Fruit fly (Drosophila melanogaster) whole organism, prepupa: ENCODE results near the gene sosie.
A peak's percentile ranks its signal among the peaks of the same experiment; 100 is the strongest.

Experiments used
- Blimp-1 ChIP-seq: fragments of 200-800 bp; sonication (Bioruptor generic); optimal IDR thresholded peaks from 3 replicates; lab custom pipeline; 2017; ENCODE audit warnings: missing biosample characterization, missing genetic modification characterization, mild to moderate bottlenecking, moderate library complexity, missing genetic modification reagents
- CG10631 ChIP-seq: fragments of 200-800 bp; sonication (Bioruptor generic); optimal IDR thresholded peaks from 2 replicates; lab custom pipeline; 2016; ENCODE audit warnings: missing biosample characterization, missing genetic modification characterization
- CG11762 ChIP-seq: fragments of 200-800 bp; sonication (Bioruptor generic); optimal IDR thresholded peaks from 3 replicates; lab custom pipeline; 2016; ENCODE audit warnings: missing biosample characterization, missing genetic modification characterization; ENCODE audit not compliant: insufficient read depth
- CG11902 ChIP-seq: fragments of 200-800 bp; sonication (Bioruptor generic); optimal IDR thresholded peaks from 3 replicates; lab custom pipeline; 2016; ENCODE audit warnings: missing biosample characterization, missing genetic modification characterization
- CG1621 ChIP-seq: fragments of 200-800 bp; sonication (Bioruptor generic); optimal IDR thresholded peaks from 3 replicates; lab custom pipeline; 2018; ENCODE audit warnings: missing biosample characterization, mild to moderate bottlenecking, missing genetic modification characterization
- CG31627 ChIP-seq: fragments of 200-800 bp; sonication (Bioruptor generic); optimal IDR thresholded peaks from 3 replicates; lab custom pipeline; 2016; ENCODE audit warnings: missing biosample characterization, missing genetic modification characterization
- CG32006 ChIP-seq: fragments of 200-800 bp; sonication (Bioruptor generic); optimal IDR thresholded peaks from 3 replicates; lab custom pipeline; 2017; ENCODE audit warnings: missing biosample characterization, mild to moderate bottlenecking, missing genetic modification characterization
- CG3919 ChIP-seq: fragments of 200-800 bp; sonication (Bioruptor generic); optimal IDR thresholded peaks from 3 replicates; lab custom pipeline; 2016; ENCODE audit warnings: missing biosample characterization, missing genetic modification characterization
- CG4318 ChIP-seq: fragments of 200-800 bp; sonication (Bioruptor generic); optimal IDR thresholded peaks from 3 replicates; lab custom pipeline; 2017; ENCODE audit warnings: missing biosample characterization, mild to moderate bottlenecking, missing genetic modification characterization
- CG6792 ChIP-seq: fragments of 200-800 bp; sonication (Bioruptor generic); optimal IDR thresholded peaks from 3 replicates; lab custom pipeline; 2016; ENCODE audit warnings: missing biosample characterization, missing genetic modification characterization
- CG6808 ChIP-seq: fragments of 200-800 bp; sonication (Bioruptor generic); optimal IDR thresholded peaks from 3 replicates; lab custom pipeline; 2017; ENCODE audit warnings: missing biosample characterization, missing genetic modification characterization, mild to moderate bottlenecking, moderate library complexity, missing genetic modification reagents
- CG6854 ChIP-seq: fragments of 200-800 bp; sonication (Bioruptor generic); optimal IDR thresholded peaks from 2 replicates; lab custom pipeline; 2017; ENCODE audit warnings: missing biosample characterization, mild to moderate bottlenecking, missing genetic modification characterization
- CG8119 ChIP-seq: fragments of 200-800 bp; sonication (Bioruptor generic); IDR thresholded peaks from 3 replicates; pipeline ENCODE4 v1.3.6; 2022; ENCODE audit warnings: missing biosample characterization, missing genetic modification characterization
- CG8319 ChIP-seq: fragments of 200-800 bp; sonication (Bioruptor generic); optimal IDR thresholded peaks from 3 replicates; lab custom pipeline; 2016; ENCODE audit warnings: missing biosample characterization, missing genetic modification characterization
- CG8632 ChIP-seq: fragments of 200-800 bp; sonication (Bioruptor generic); optimal IDR thresholded peaks from 3 replicates; lab custom pipeline; 2016; ENCODE audit warnings: missing biosample characterization, missing genetic modification characterization
- CG9139 ChIP-seq: fragments of 200-800 bp; sonication (Bioruptor generic); optimal IDR thresholded peaks from 3 replicates; lab custom pipeline; 2017; ENCODE audit warnings: missing biosample characterization, mild to moderate bottlenecking, missing genetic modification characterization
- Eip75B ChIP-seq: fragments of 200-800 bp; sonication (Bioruptor generic); optimal IDR thresholded peaks from 3 replicates; lab custom pipeline; 2016; ENCODE audit warnings: missing biosample characterization, missing genetic modification characterization
- Eip78C ChIP-seq: fragments of 200-800 bp; sonication (Bioruptor generic); peaks from one replicate; lab custom pipeline; 2016; ENCODE audit warnings: missing biosample characterization, missing genetic modification characterization
- Ets21C ChIP-seq: fragments of 200-800 bp; sonication (Bioruptor generic); optimal IDR thresholded peaks from 3 replicates; lab custom pipeline; 2016; ENCODE audit warnings: missing biosample characterization, missing genetic modification characterization
- Gug ChIP-seq: fragments of 200-800 bp; sonication (Bioruptor generic); IDR thresholded peaks from 2 replicates; pipeline ENCODE4 v1.3.6; 2022; ENCODE audit warnings: missing biosample characterization, missing genetic modification characterization
- Hr39 ChIP-seq: fragments of 200-800 bp; sonication (Bioruptor generic); optimal IDR thresholded peaks from 2 replicates; lab custom pipeline; 2016; ENCODE audit warnings: missing biosample characterization, missing genetic modification characterization
- Hr4 ChIP-seq: fragments of 200-800 bp; sonication (Bioruptor generic); optimal IDR thresholded peaks from 3 replicates; lab custom pipeline; 2016; ENCODE audit warnings: missing biosample characterization, missing genetic modification characterization
- Lpt ChIP-seq: fragments of 200-800 bp; sonication (Bioruptor generic); optimal IDR thresholded peaks from 3 replicates; lab custom pipeline; 2016; ENCODE audit warnings: missing biosample characterization, missing genetic modification characterization
- Met ChIP-seq: fragments of 200-800 bp; sonication (Bioruptor generic); optimal IDR thresholded peaks from 3 replicates; lab custom pipeline; 2016; ENCODE audit warnings: missing biosample characterization, missing genetic modification characterization
- OdsH ChIP-seq: fragments of 200-800 bp; sonication (Bioruptor generic); optimal IDR thresholded peaks from 3 replicates; lab custom pipeline; 2016; ENCODE audit warnings: missing biosample characterization, missing genetic modification characterization
- Smox ChIP-seq: fragments of 200-800 bp; sonication (Bioruptor generic); optimal IDR thresholded peaks from 3 replicates; lab custom pipeline; 2016; ENCODE audit warnings: missing biosample characterization, missing genetic modification characterization
- Sox102F ChIP-seq: fragments of 200-800 bp; sonication (Bioruptor generic); optimal IDR thresholded peaks from 2 replicates; lab custom pipeline; 2016; ENCODE audit warnings: missing biosample characterization, mild to moderate bottlenecking, missing genetic modification characterization
- Sox15 ChIP-seq: fragments of 200-800 bp; sonication (Bioruptor generic); optimal IDR thresholded peaks from 3 replicates; lab custom pipeline; 2016; ENCODE audit warnings: missing biosample characterization, missing genetic modification characterization
- achi ChIP-seq: fragments of 200-800 bp; sonication (Bioruptor generic); optimal IDR thresholded peaks from 3 replicates; lab custom pipeline; 2016; ENCODE audit warnings: missing biosample characterization, missing genetic modification characterization
- acj6 ChIP-seq: fragments of 200-800 bp; sonication (Bioruptor generic); optimal IDR thresholded peaks from 3 replicates; lab custom pipeline; 2016; ENCODE audit warnings: missing biosample characterization, missing genetic modification characterization
- cyc ChIP-seq: fragments of 200-800 bp; sonication (Bioruptor generic); optimal IDR thresholded peaks from 3 replicates; lab custom pipeline; 2016; ENCODE audit warnings: missing biosample characterization, missing genetic modification characterization
- eg ChIP-seq: fragments of 200-800 bp; sonication (Bioruptor generic); IDR thresholded peaks from 3 replicates; pipeline ENCODE4 v1.3.6; 2022; ENCODE audit warnings: missing biosample characterization, missing genetic modification characterization
- fd59A ChIP-seq: fragments of 200-800 bp; sonication (Bioruptor generic); optimal IDR thresholded peaks from 2 replicates; lab custom pipeline; 2017; ENCODE audit warnings: missing biosample characterization, mild to moderate bottlenecking, missing genetic modification characterization, missing genetic modification reagents
- lz ChIP-seq: fragments of 200-800 bp; sonication (Bioruptor generic); optimal IDR thresholded peaks from 3 replicates; lab custom pipeline; 2016; ENCODE audit warnings: missing biosample characterization, missing genetic modification characterization
- pdm3 ChIP-seq: fragments of 200-800 bp; sonication (Bioruptor generic); optimal IDR thresholded peaks from 3 replicates; lab custom pipeline; 2016; ENCODE audit warnings: missing biosample characterization, missing genetic modification characterization
- salr ChIP-seq, 2 experiments: fragments of 200-800 bp; sonication (Bioruptor generic); optimal IDR thresholded peaks; 3 replicates each; lab custom pipeline; 2016 to 2018; ENCODE audit warnings: missing biosample characterization in 2 of 2, missing genetic modification characterization in 2 of 2, mild to moderate bottlenecking in 1 of 2
- spab ChIP-seq: fragments of 200-800 bp; sonication (Bioruptor generic); optimal IDR thresholded peaks from 2 replicates; lab custom pipeline; 2017; ENCODE audit warnings: missing biosample characterization, mild to moderate bottlenecking, missing genetic modification characterization, missing genetic modification reagents
- ss ChIP-seq, 2 experiments: fragments of 200-800 bp; sonication (Bioruptor generic); optimal IDR thresholded peaks; 2 replicates in 1 of 2; 3 replicates in 1 of 2; lab custom pipeline; 2017 to 2018; ENCODE audit warnings: mild to moderate bottlenecking in 2 of 2, missing biosample characterization in 2 of 2, missing genetic modification characterization in 2 of 2, moderate library complexity in 1 of 2
- svp ChIP-seq: fragments of 200-800 bp; sonication (Bioruptor generic); peaks from one replicate; lab custom pipeline; 2016; ENCODE audit warnings: missing biosample characterization, missing genetic modification characterization
- topi ChIP-seq: fragments of 200-800 bp; sonication (Bioruptor generic); optimal IDR thresholded peaks from 3 replicates; lab custom pipeline; 2016; ENCODE audit warnings: missing biosample characterization, missing genetic modification characterization

sosie gene

dm6 chr3R:24875939-24876842 is 42.4 kb downstream of the sosie start, which contains the start of gene CG3744 (continued):
- TF ChIP-seq CG31627 (GFP tag; lab: Kevin White, UChicago) (peak; percentile 77), topi (GFP tag; lab: Kevin White, UChicago) (peak; percentile 64), CG11762 (GFP tag; lab: Kevin White, UChicago) (peak; percentile 38), Hr39 (GFP tag; lab: Kevin White, UChicago) (peak; percentile 74), Eip75B (peak; percentile 55), acj6 (GFP tag; lab: Kevin White, UChicago) (peak; percentile 82), eg (GFP tag; lab: Robert Waterston, UW) (peak; percentile 94), Ets21C (GFP tag; lab: Kevin White, UChicago) (peak; percentile 66), lz (GFP tag; lab: Kevin White, UChicago) (peak; percentile 74), CG4318 (no peak)

- TF ChIP-seq lz (GFP tag; lab: Kevin White, UChicago): no peak
- TF ChIP-seq CG1621 (tag; lab: Kevin White, UChicago): peak; percentile 82
- no peak for TF ChIP-seq CG11762 (GFP tag; lab: Kevin White, UChicago)
- peak; percentile 85 for TF ChIP-seq Eip78C
Measured at dm6 chr3R:24876843-24877457, 43.2 kb downstream of the sosie start, which contains the start of the genes CG11089 and CG31381. CG11089 (plus strand) TSS chr3R:24877045. CG31381 (plus strand) TSS chr3R:24877045.

- TF ChIP-seq svp (peak; percentile 100), lz (GFP tag; lab: Kevin White, UChicago) (no peak), Eip75B (no peak), Sox15 (no peak)
Measured at dm6 chr3R:24878655-24879054, 44.9 kb downstream of the sosie start.

- TF ChIP-seq Sox15 (peak; percentile 17), CG31627 (GFP tag; lab: Kevin White, UChicago) (no peak), ss (GFP tag; optimal IDR thresholded peaks at IDR 0.05; lab: Kevin White, UChicago) (no peak), Eip78C (peak; percentile 90), spab (GFP tag; lab: Kevin White, UChicago) (no peak), Eip75B (peak; percentile 34), CG6792 (GFP tag; lab: Kevin White, UChicago) (peak; percentile 22), CG8632 (GFP tag; lab: Kevin White, UChicago) (peak; percentile 2), Met (GFP tag; lab: Kevin White, UChicago) (no peak), CG11902 (GFP tag; lab: Kevin White, UChicago) (peak; percentile 30), Blimp-1 (peak; percentile 5), CG8319 (GFP tag; lab: Kevin White, UChicago) (peak; percentile 1), topi (GFP tag; lab: Kevin White, UChicago) (no peak), CG4318 (peak; percentile 62), achi (peak; percentile 33), Hr4 (GFP tag; lab: Kevin White, UChicago) (peak; percentile 80), CG9139 (GFP tag; lab: Kevin White, UChicago) (no peak), svp (peak; percentile 20), Ets21C (GFP tag; lab: Kevin White, UChicago) (no peak), pdm3 (GFP tag; lab: Kevin White, UChicago) (peak; percentile 53), CG10631 (no peak), CG1621 (tag; lab: Kevin White, UChicago) (no peak), OdsH (GFP tag; lab: Kevin White, UChicago) (peak; percentile 44), Gug (GFP tag; lab: Robert Waterston, UW) (no peak), Hr39 (GFP tag; lab: Kevin White, UChicago) (no peak), CG8119 (GFP tag; lab: Robert Waterston, UW) (peak; percentile 41; the same call in 2 of the 3 replicates), CG6854 (GFP tag; lab: Kevin White, UChicago) (no peak), Sox102F (GFP tag; lab: Kevin White, UChicago) (peak; percentile 20), Smox (GFP tag; lab: Kevin White, UChicago) (no peak), fd59A (GFP tag; lab: Kevin White, UChicago) (no peak), CG3919 (GFP tag; lab: Kevin White, UChicago) (peak; percentile 46), salr (GFP tag; optimal IDR thresholded peaks at IDR 0.05; lab: Kevin White, UChicago) (peak in 1 of 2 experiments; percentile 16), CG6808 (GFP tag; lab: Kevin White, UChicago) (no peak), acj6 (GFP tag; lab: Kevin White, UChicago) (no peak), CG11762 (GFP tag; lab: Kevin White, UChicago) (no peak), cyc (GFP tag; lab: Kevin White, UChicago) (no peak), Lpt (GFP tag; lab: Kevin White, UChicago) (peak; percentile 33), CG32006 (GFP tag; lab: Kevin White, UChicago) (peak; percentile 78)
Measured at dm6 chr3R:24886470-24886869, 52.7 kb downstream of the sosie start.
